Worm (Caenorhabditis elegans) whole organism, L2 larva: Measurements from ENCODE around the gene VW02B12L.2.

Experiments
- ama-1 ChIP-seq: fragments of 150-350 bp; optimal IDR thresholded peaks from 2 replicates; lab custom pipeline; 2018; ENCODE audit warnings: inconsistent platforms
- blmp-1 ChIP-seq: sonication (generic microtip); optimal IDR thresholded peaks from 2 replicates; lab custom pipeline; 2017; ENCODE audit warnings: missing genetic modification characterization, mild to moderate bottlenecking, missing compliant biosample characterization, antibody characterized with exemption, moderate library complexity; ENCODE audit not compliant: insufficient read depth
- elt-1 ChIP-seq: fragments of 150-350 bp; optimal IDR thresholded peaks from 2 replicates; lab custom pipeline; 2014; ENCODE audit warnings: missing biosample characterization, missing genetic modification characterization
- lin-13 ChIP-seq: fragments of 150-350 bp; optimal IDR thresholded peaks from 2 replicates; lab custom pipeline; 2014; ENCODE audit warnings: missing biosample characterization, missing genetic modification reagents, missing genetic modification characterization
- nhr-6 ChIP-seq: fragments of 150-350 bp; optimal IDR thresholded peaks from 2 replicates; lab custom pipeline; 2014; ENCODE audit warnings: missing biosample characterization, missing genetic modification characterization

DNA sequence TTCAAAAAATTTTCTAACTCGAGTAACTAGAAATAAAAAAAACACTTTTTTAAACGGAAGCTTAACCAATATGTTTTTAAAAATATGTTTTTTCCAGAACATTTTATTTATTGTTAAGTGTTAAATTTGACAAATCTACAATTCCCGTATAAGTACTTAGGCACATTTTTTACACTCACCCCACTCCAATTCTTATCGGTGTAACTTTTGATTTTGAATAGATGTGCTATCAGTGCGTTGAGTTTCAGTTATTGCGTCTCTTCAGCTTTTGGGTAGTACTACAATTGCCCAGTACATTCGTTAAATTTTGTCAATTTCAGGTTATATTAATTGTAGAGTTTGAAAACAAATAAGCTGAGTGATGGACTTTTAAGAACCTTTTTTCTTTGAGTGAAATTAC is 16.1 kb downstream of the VW02B12L.2 start:
- TF ChIP-seq elt-1 (tag; lab: Kevin White, UChicago): no peak
- TF ChIP-seq nhr-6: no peak
- no peak for TF ChIP-seq lin-13 (GFP tag; lab: Kevin White, UChicago)
- no peak for TF ChIP-seq blmp-1 (tag; lab: Kevin White, UChicago)
- no peak for TF ChIP-seq ama-1
